Worm (Caenorhabditis elegans) whole organism, late embryonic: ENCODE measurements around the gene ints-7.
A peak's percentile ranks its signal among the peaks of the same experiment; 100 is the strongest.

Experiments used
- C08G9.2 ChIP-seq: sonication (generic microtip); optimal IDR thresholded peaks from 2 replicates; lab custom pipeline; 2016; ENCODE audit warnings: mild to moderate bottlenecking, missing genetic modification characterization, moderate library complexity, missing compliant biosample characterization
- C38D4.7 ChIP-seq: fragments of 200-800 bp; sonication (Bioruptor generic); optimal IDR thresholded peaks from 2 replicates; lab custom pipeline; 2018; ENCODE audit warnings: mild to moderate bottlenecking, missing genetic modification characterization, moderate library complexity, missing compliant biosample characterization
- T23F11.4 ChIP-seq: fragments of 200-800 bp; sonication (Bioruptor generic); optimal IDR thresholded peaks from 2 replicates; lab custom pipeline; 2018; ENCODE audit warnings: mild to moderate bottlenecking, missing genetic modification characterization, missing compliant biosample characterization
- ahr-1 ChIP-seq: sonication (generic microtip); optimal IDR thresholded peaks from 2 replicates; lab custom pipeline; 2016; ENCODE audit warnings: missing genetic modification characterization, missing compliant biosample characterization
- ama-1 ChIP-seq: fragments of 150-350 bp; optimal IDR thresholded peaks from 2 replicates; lab custom pipeline; 2014
- ceh-19 ChIP-seq: fragments of 200-800 bp; sonication (Bioruptor generic); optimal IDR thresholded peaks from 2 replicates; lab custom pipeline; 2018; ENCODE audit warnings: mild to moderate bottlenecking, missing genetic modification characterization, missing compliant biosample characterization
- ceh-22 ChIP-seq: sonication (generic microtip); optimal IDR thresholded peaks from 2 replicates; lab custom pipeline; 2017; ENCODE audit warnings: missing biosample characterization, missing genetic modification characterization
- ceh-24 ChIP-seq: sonication (generic microtip); optimal IDR thresholded peaks from 2 replicates; lab custom pipeline; 2016; ENCODE audit warnings: mild to moderate bottlenecking, missing genetic modification characterization, missing compliant biosample characterization
- ceh-31 ChIP-seq: sonication (generic microtip); optimal IDR thresholded peaks from 2 replicates; lab custom pipeline; 2016; ENCODE audit warnings: missing genetic modification characterization, missing compliant biosample characterization
- ceh-34 ChIP-seq: sonication (generic microtip); optimal IDR thresholded peaks from 2 replicates; lab custom pipeline; 2016; ENCODE audit warnings: mild to moderate bottlenecking, missing genetic modification characterization, missing compliant biosample characterization
- ceh-48 ChIP-seq: sonication (generic microtip); optimal IDR thresholded peaks from 2 replicates; lab custom pipeline; 2016; ENCODE audit warnings: missing genetic modification characterization, inconsistent platforms, missing compliant biosample characterization
- ceh-9 ChIP-seq: sonication (generic microtip); optimal IDR thresholded peaks from 2 replicates; lab custom pipeline; 2016; ENCODE audit warnings: mild to moderate bottlenecking, missing genetic modification characterization, inconsistent platforms, missing compliant biosample characterization
- elt-2 ChIP-seq: sonication (generic microtip); optimal IDR thresholded peaks from 2 replicates; lab custom pipeline; 2016; ENCODE audit warnings: missing genetic modification reagents, missing genetic modification characterization, missing compliant biosample characterization
- ets-4 ChIP-seq: sonication (generic microtip); optimal IDR thresholded peaks from 2 replicates; lab custom pipeline; 2016; ENCODE audit warnings: missing genetic modification characterization, missing compliant biosample characterization
- fkh-6 ChIP-seq: sonication (generic microtip); optimal IDR thresholded peaks from 2 replicates; lab custom pipeline; 2016; ENCODE audit warnings: missing genetic modification characterization, missing compliant biosample characterization
- gmeb-2 ChIP-seq: sonication (generic microtip); optimal IDR thresholded peaks from 2 replicates; lab custom pipeline; 2016; ENCODE audit warnings: missing genetic modification characterization, inconsistent platforms, missing compliant biosample characterization
- hlh-13 ChIP-seq: fragments of 200-800 bp; sonication (Bioruptor generic); optimal IDR thresholded peaks from 2 replicates; lab custom pipeline; 2018; ENCODE audit warnings: mild to moderate bottlenecking, missing genetic modification characterization, missing compliant biosample characterization
- hlh-15 ChIP-seq: sonication (generic microtip); optimal IDR thresholded peaks from 2 replicates; lab custom pipeline; 2016; ENCODE audit warnings: missing genetic modification characterization, missing compliant biosample characterization
- hlh-30 ChIP-seq: sonication (generic microtip); optimal IDR thresholded peaks from 2 replicates; lab custom pipeline; 2017; ENCODE audit warnings: antibody characterized with exemption, missing genetic modification characterization, missing compliant biosample characterization; ENCODE audit not compliant: insufficient read depth
- hlh-8 ChIP-seq: sonication (generic microtip); optimal IDR thresholded peaks from 2 replicates; lab custom pipeline; 2016; ENCODE audit warnings: missing genotype, missing genetic modification characterization, missing compliant biosample characterization
- lin-11 ChIP-seq: fragments of 200-800 bp; sonication (Bioruptor generic); optimal IDR thresholded peaks from 2 replicates; lab custom pipeline; 2018; ENCODE audit warnings: mild to moderate bottlenecking, missing genetic modification characterization, missing compliant biosample characterization
- madf-2 ChIP-seq: sonication (generic microtip); optimal IDR thresholded peaks from 2 replicates; lab custom pipeline; 2017; ENCODE audit warnings: missing genetic modification characterization, missing compliant biosample characterization
- nfya-1 ChIP-seq: sonication (generic microtip); optimal IDR thresholded peaks from 2 replicates; lab custom pipeline; 2017; ENCODE audit warnings: missing genetic modification characterization, mild to moderate bottlenecking, missing compliant biosample characterization, antibody characterized with exemption, moderate library complexity
- nhr-232 ChIP-seq: sonication (generic microtip); optimal IDR thresholded peaks from 2 replicates; lab custom pipeline; 2016; ENCODE audit warnings: missing genetic modification characterization, missing compliant biosample characterization
- npax-4 ChIP-seq: sonication (generic microtip); optimal IDR thresholded peaks from 2 replicates; lab custom pipeline; 2016; ENCODE audit warnings: missing genetic modification characterization, missing compliant biosample characterization
- pax-1 ChIP-seq: fragments of 150-350 bp; optimal IDR thresholded peaks from 2 replicates; lab custom pipeline; 2014; ENCODE audit warnings: missing biosample characterization, missing genetic modification characterization
- pha-2 ChIP-seq: sonication (generic microtip); optimal IDR thresholded peaks from 2 replicates; lab custom pipeline; 2017; ENCODE audit warnings: mild to moderate bottlenecking, missing genetic modification characterization, missing compliant biosample characterization
- pha-4 ChIP-seq: fragments of 150-350 bp; optimal IDR thresholded peaks from 2 replicates; lab custom pipeline; 2018; ENCODE audit warnings: missing biosample characterization, missing genetic modification reagents, missing genetic modification characterization
- pros-1 ChIP-seq: fragments of 150-350 bp; optimal IDR thresholded peaks from 2 replicates; lab custom pipeline; 2014; ENCODE audit warnings: missing biosample characterization, missing genetic modification reagents, missing genetic modification characterization
- ref-2 ChIP-seq: sonication (generic microtip); optimal IDR thresholded peaks from 2 replicates; lab custom pipeline; 2016; ENCODE audit warnings: missing genetic modification characterization, missing compliant biosample characterization
- rnt-1 ChIP-seq: sonication (generic microtip); optimal IDR thresholded peaks from 2 replicates; lab custom pipeline; 2016; ENCODE audit warnings: missing genetic modification characterization, missing compliant biosample characterization
- sdc-2 ChIP-seq: sonication (generic microtip); optimal IDR thresholded peaks from 2 replicates; lab custom pipeline; 2016; ENCODE audit warnings: missing genotype, missing genetic modification characterization, missing compliant biosample characterization
- sox-2 ChIP-seq: fragments of 200-800 bp; sonication (Bioruptor generic); IDR thresholded peaks from 2 replicates; pipeline ENCODE4 v1.3.6; 2022; ENCODE audit warnings: missing genetic modification reagents, missing genetic modification characterization, missing compliant biosample characterization
- sox-4 ChIP-seq: sonication (generic microtip); optimal IDR thresholded peaks from 2 replicates; lab custom pipeline; 2017; ENCODE audit warnings: mild to moderate bottlenecking, missing genetic modification characterization, inconsistent platforms, missing compliant biosample characterization
- tbx-2 ChIP-seq: sonication (generic microtip); optimal IDR thresholded peaks from 2 replicates; lab custom pipeline; 2016; ENCODE audit warnings: missing genetic modification characterization, missing compliant biosample characterization
- tbx-7 ChIP-seq: sonication (generic microtip); optimal IDR thresholded peaks from 2 replicates; lab custom pipeline; 2016; ENCODE audit warnings: missing genotype, missing genetic modification characterization, missing compliant biosample characterization
- ttx-3 ChIP-seq: sonication (generic microtip); optimal IDR thresholded peaks from 2 replicates; lab custom pipeline; 2016; ENCODE audit warnings: missing genetic modification reagents, missing genetic modification characterization, missing compliant biosample characterization
- unc-3 ChIP-seq, 2 experiments: fragments of 200-800 bp in 1 of 2; sonication (Bioruptor generic) in 1 of 2; sonication (generic microtip) in 1 of 2; conservative IDR thresholded peaks in 1 of 2; optimal IDR thresholded peaks in 1 of 2; 2 replicates each; pipeline versions ENCODE4 v1.3.6 to Lab custom; 2016 to 2022; ENCODE audit warnings: missing compliant biosample characterization in 2 of 2, missing genetic modification characterization in 2 of 2, missing genetic modification reagents in 1 of 2
- unc-42 ChIP-seq: sonication (generic microtip); optimal IDR thresholded peaks from 2 replicates; lab custom pipeline; 2016; ENCODE audit warnings: missing genotype, missing genetic modification characterization, missing compliant biosample characterization
- unc-55 ChIP-seq: sonication (generic microtip); optimal IDR thresholded peaks from 2 replicates; lab custom pipeline; 2017; ENCODE audit warnings: missing biosample characterization, missing genetic modification reagents, missing genetic modification characterization
- zip-5 ChIP-seq: sonication (generic microtip); optimal IDR thresholded peaks from 2 replicates; lab custom pipeline; 2016; ENCODE audit warnings: missing genetic modification characterization, missing compliant biosample characterization

ints-7 gene

ce11 chrII:11537115-11537514, 45.5 kb upstream of the ints-7 start (continued):
- TF ChIP-seq ttx-3 (tag; lab: Kevin White, UChicago) (no peak), T23F11.4 (GFP tag; lab: Kevin White, UChicago) (peak; percentile 5), ref-2 (tag; lab: Kevin White, UChicago) (peak; percentile 52), ceh-31 (tag; lab: Kevin White, UChicago) (peak; percentile 66)
- TF ChIP-seq, all 69 proteins: peak for 18

ce11 chrII:11537606-11538016, 45.0 kb upstream of the ints-7 start:
- TF ChIP-seq ama-1 (lab: Kevin White, UChicago) = peak; percentile 96
- TF ChIP-seq hlh-13 (GFP tag; lab: Kevin White, UChicago) = no peak

- TF ChIP-seq pha-2 = no peak
- no peak for TF ChIP-seq lin-11 (tag; lab: Kevin White, UChicago)
- no peak for TF ChIP-seq madf-2
- no peak for TF ChIP-seq ets-4
- no peak for TF ChIP-seq gmeb-2
- TF ChIP-seq nfya-1 (tag; lab: Kevin White, UChicago) = no peak
- no peak for TF ChIP-seq ceh-19 (GFP tag; lab: Kevin White, UChicago)
- no peak for TF ChIP-seq tbx-7 (tag; lab: Kevin White, UChicago)
- TF ChIP-seq unc-42 (tag; lab: Kevin White, UChicago) = no peak
- TF ChIP-seq ahr-1 (tag; lab: Kevin White, UChicago) = no peak
- no peak for TF ChIP-seq npax-4 (tag; lab: Kevin White, UChicago)
- no peak for TF ChIP-seq pros-1 (tag; lab: Kevin White, UChicago)
- no peak for TF ChIP-seq fkh-6 (tag; lab: Kevin White, UChicago)
- no peak for TF ChIP-seq rnt-1
- TF ChIP-seq sdc-2 (tag; lab: Kevin White, UChicago) = no peak
- no peak for TF ChIP-seq ceh-34
- no peak for TF ChIP-seq zip-5 (tag; lab: Kevin White, UChicago)
Measured at ce11 chrII:11538741-11539140, 43.9 kb upstream of the ints-7 start, which contains the start of gene Y62F5A.9. Y62F5A.9 (minus strand) TSS chrII:11538841.

DNA sequence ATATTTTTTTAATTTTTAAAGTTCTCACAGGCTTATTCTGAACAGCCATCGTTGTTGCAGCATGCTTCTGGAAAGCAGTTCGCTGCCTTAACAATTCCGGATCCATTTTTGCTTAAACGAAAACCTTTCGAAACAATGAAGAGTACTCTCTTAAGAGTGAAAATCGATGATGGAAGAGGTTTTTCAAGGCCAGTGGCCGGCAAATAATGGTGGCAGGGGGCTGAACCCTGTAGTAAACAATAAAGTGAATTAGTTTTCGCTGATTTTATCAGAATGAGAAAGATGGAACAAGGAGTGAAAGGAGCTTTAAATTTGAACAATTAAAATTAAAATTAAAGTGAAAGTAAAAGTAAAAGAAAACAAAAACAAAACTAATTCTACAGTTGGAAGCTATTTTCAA, 40.3 kb upstream of the ints-7 start, which contains the start of gene gtf-2E2:
TSS of gene gtf-2E2 (minus strand) at position 111 of the 400 bp plus-strand sequence.
- TF ChIP-seq ceh-31 (tag; lab: Kevin White, UChicago) (peak; percentile 55), madf-2 (no peak), ref-2 (tag; lab: Kevin White, UChicago) (no peak), unc-3 (GFP tag; conservative IDR thresholded peaks at IDR 0.05; lab: Robert Waterston, UW) (no peak), unc-3 (tag; optimal IDR thresholded peaks at IDR 0.05; lab: Kevin White, UChicago) (no peak), ceh-34 (no peak), sox-2 (GFP tag; lab: Robert Waterston, UW) (no peak), nfya-1 (tag; lab: Kevin White, UChicago) (peak; percentile 3), ceh-24 (tag; lab: Kevin White, UChicago) (no peak), ceh-9 (tag; lab: Kevin White, UChicago) (no peak), C08G9.2 (tag; lab: Kevin White, UChicago) (peak; percentile 56), tbx-7 (tag; lab: Kevin White, UChicago) (no peak), unc-55 (no peak), C38D4.7 (GFP tag; lab: Kevin White, UChicago) (no peak), ceh-48 (tag; lab: Kevin White, UChicago) (peak; percentile 53), nhr-232 (tag; lab: Kevin White, UChicago) (no peak), pax-1 (tag; lab: Kevin White, UChicago) (no peak), hlh-8 (tag; lab: Kevin White, UChicago) (no peak), ceh-22 (tag; lab: Kevin White, UChicago) (no peak), pha-4 (tag; lab: Kevin White, UChicago) (no peak), elt-2 (tag; lab: Kevin White, UChicago) (no peak), sox-4 (tag; lab: Kevin White, UChicago) (no peak), rnt-1 (no peak), lin-11 (tag; lab: Kevin White, UChicago) (no peak), tbx-2 (peak; percentile 25), hlh-15 (tag; lab: Kevin White, UChicago) (no peak), ama-1 (lab: Kevin White, UChicago) (no peak), hlh-30 (no peak)
